Fruit fly (Drosophila melanogaster) whole organism, adult: ENCODE data around the gene CG10874.
A peak's percentile ranks its signal among the peaks of the same experiment; 100 is the strongest.

Experiments
- CG11617 ChIP-seq: fragments of 200-800 bp; sonication (Bioruptor generic); optimal IDR thresholded peaks from 2 replicates; lab custom pipeline; 2017; ENCODE audit warnings: mild to moderate bottlenecking, missing biosample characterization, missing genetic modification reagents, missing genetic modification characterization
- CG12768 ChIP-seq: fragments of 200-800 bp; sonication (Bioruptor generic); optimal IDR thresholded peaks from 2 replicates; lab custom pipeline; 2017; ENCODE audit warnings: missing biosample characterization, missing genetic modification characterization, mild to moderate bottlenecking, moderate library complexity, missing genetic modification reagents
- CG14711 ChIP-seq: fragments of 200-800 bp; sonication (Bioruptor generic); optimal IDR thresholded peaks from 2 replicates; lab custom pipeline; 2018; ENCODE audit warnings: missing biosample characterization, mild to moderate bottlenecking, missing genetic modification characterization, moderate library complexity
- CG1620 ChIP-seq: fragments of 200-800 bp; sonication (Bioruptor generic); optimal IDR thresholded peaks from 2 replicates; lab custom pipeline; 2016; ENCODE audit warnings: missing biosample characterization, missing genetic modification characterization
- CG33017 ChIP-seq: fragments of 200-800 bp; sonication (Bioruptor generic); optimal IDR thresholded peaks from 2 replicates; lab custom pipeline; 2018; ENCODE audit warnings: missing biosample characterization, mild to moderate bottlenecking, missing genetic modification characterization, moderate library complexity
- CG5204 ChIP-seq: fragments of 200-800 bp; sonication (Bioruptor generic); optimal IDR thresholded peaks from 2 replicates; lab custom pipeline; 2016; ENCODE audit warnings: missing biosample characterization, missing genetic modification characterization
- CG7045 ChIP-seq: fragments of 200-800 bp; sonication (Bioruptor generic); optimal IDR thresholded peaks from 2 replicates; lab custom pipeline; 2017; ENCODE audit warnings: missing biosample characterization, mild to moderate bottlenecking, missing genetic modification characterization
- CG7101 ChIP-seq: fragments of 200-800 bp; sonication (Bioruptor generic); optimal IDR thresholded peaks from 2 replicates; lab custom pipeline; 2018; ENCODE audit warnings: missing biosample characterization, mild to moderate bottlenecking, missing genetic modification characterization, moderate library complexity
- Clk ChIP-seq: fragments of 200-800 bp; sonication (Bioruptor generic); optimal IDR thresholded peaks from 2 replicates; lab custom pipeline; 2017; ENCODE audit warnings: missing biosample characterization, missing genetic modification characterization
- Crg-1 ChIP-seq: fragments of 200-800 bp; sonication (Bioruptor generic); optimal IDR thresholded peaks from 2 replicates; lab custom pipeline; 2016; ENCODE audit warnings: missing biosample characterization, missing genetic modification characterization
- Hr96 ChIP-seq: fragments of 200-800 bp; sonication (Bioruptor generic); optimal IDR thresholded peaks from 2 replicates; lab custom pipeline; 2016; ENCODE audit warnings: missing biosample characterization, missing genetic modification characterization
- Mnt ChIP-seq: fragments of 200-800 bp; sonication (Bioruptor generic); optimal IDR thresholded peaks from 2 replicates; lab custom pipeline; 2016; ENCODE audit warnings: missing biosample characterization, mild to moderate bottlenecking, missing genetic modification characterization
- bab1 ChIP-seq: fragments of 200-800 bp; sonication (Bioruptor generic); optimal IDR thresholded peaks from 3 replicates; lab custom pipeline; 2019; ENCODE audit warnings: missing biosample characterization, mild to moderate bottlenecking, missing genetic modification characterization, moderate library complexity
- cic ChIP-seq: fragments of 200-800 bp; sonication (Bioruptor generic); optimal IDR thresholded peaks from 2 replicates; lab custom pipeline; 2017; ENCODE audit warnings: missing biosample characterization, mild to moderate bottlenecking, missing genetic modification characterization, moderate library complexity
- cnc ChIP-seq, 2 experiments: fragments of >200 bp; optimal IDR thresholded peaks; 2 replicates each; lab custom pipeline; 2017
- kay ChIP-seq: fragments of 200-800 bp; sonication (Bioruptor generic); peaks from one replicate; lab custom pipeline; 2016; ENCODE audit warnings: missing biosample characterization, missing genetic modification characterization, borderline replicate concordance
- ovo ChIP-seq: fragments of 200-800 bp; sonication (Bioruptor generic); optimal IDR thresholded peaks from 2 replicates; lab custom pipeline; 2016; ENCODE audit warnings: missing biosample characterization, missing genetic modification characterization
- pad ChIP-seq: fragments of 200-800 bp; sonication (Bioruptor generic); optimal IDR thresholded peaks from 3 replicates; lab custom pipeline; 2017; ENCODE audit warnings: missing biosample characterization, missing genetic modification characterization, mild to moderate bottlenecking, moderate library complexity, missing genetic modification reagents
- tj ChIP-seq: fragments of 200-800 bp; sonication (Bioruptor generic); optimal IDR thresholded peaks from 3 replicates; lab custom pipeline; 2017; ENCODE audit warnings: missing biosample characterization, mild to moderate bottlenecking, missing genetic modification characterization, moderate library complexity
- toe ChIP-seq: fragments of 200-800 bp; sonication (Bioruptor generic); optimal IDR thresholded peaks from 2 replicates; lab custom pipeline; 2016; ENCODE audit warnings: missing biosample characterization, missing genetic modification characterization

Gene CG10874

dm6 chr2L:2182735-2183340 is 9.3 kb downstream of the CG10874 start:
- TF ChIP-seq Crg-1 (GFP tag; lab: Kevin White, UChicago) (no peak), tj (no peak), cic (no peak), bab1 (no peak)

dm6 chr2L:2181971-2182643 is 10.1 kb downstream of the CG10874 start:
- no peak for TF ChIP-seq Clk (GFP tag; lab: Kevin White, UChicago)

DNA sequence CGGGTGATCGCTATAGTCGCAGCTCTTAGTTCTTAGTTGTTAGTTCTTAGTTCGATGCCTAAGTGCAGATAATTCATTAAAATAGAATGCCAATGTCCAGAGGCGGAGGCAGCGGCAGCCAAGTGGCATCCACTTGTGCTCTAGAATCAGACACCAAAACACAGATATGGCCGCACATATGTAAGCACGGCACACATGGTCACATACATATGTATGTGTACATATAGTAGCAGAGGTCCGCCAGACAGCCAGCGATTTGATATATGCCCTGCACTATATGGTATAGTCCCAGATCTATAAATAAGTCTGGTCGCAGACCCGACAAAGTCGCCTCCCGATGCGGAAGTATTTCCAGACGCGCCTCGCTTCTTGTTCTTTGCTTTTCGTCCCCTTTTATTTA is 11.5 kb downstream of the CG10874 start:
- TF ChIP-seq CG33017 (tag; lab: Kevin White, UChicago): no peak
- TF ChIP-seq ovo (GFP tag; lab: Kevin White, UChicago): no peak
- TF ChIP-seq kay (GFP tag; lab: Kevin White, UChicago): no peak

- peak; percentile 41 for TF ChIP-seq CG7101
- TF ChIP-seq toe (GFP tag; lab: Kevin White, UChicago): peak; percentile 14
- no peak for TF ChIP-seq cic
- TF ChIP-seq bab1: no peak
- peak; percentile 14 for TF ChIP-seq CG33017 (tag; lab: Kevin White, UChicago)
- peak; percentile 33 for TF ChIP-seq CG14711 (tag; lab: Kevin White, UChicago)
- TF ChIP-seq tj: peak; percentile 2
- TF ChIP-seq CG7045: peak; percentile 25
- peak; percentile 10 for TF ChIP-seq Hr96 (GFP tag; lab: Kevin White, UChicago)
Measured at dm6 chr2L:2180120-2180539, 12.1 kb downstream of the CG10874 start.

DNA sequence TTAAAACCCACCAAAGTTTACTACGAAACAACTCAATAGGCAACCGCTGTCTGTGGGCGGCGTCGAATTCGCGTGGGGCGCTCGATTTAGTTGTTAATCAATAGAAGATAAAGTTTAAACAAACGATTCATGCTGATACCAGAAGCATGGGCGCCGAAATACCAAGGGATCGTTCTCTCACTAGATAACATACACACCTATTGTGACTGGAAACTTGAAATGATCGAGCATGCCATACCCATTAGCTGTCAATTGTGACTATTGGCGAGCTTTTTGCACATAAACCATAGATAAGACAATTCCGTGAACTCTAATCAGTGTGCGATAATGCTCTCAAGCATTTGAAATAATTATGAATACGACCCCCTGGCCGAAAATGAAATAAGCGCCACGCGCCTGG is 12.8 kb downstream of the CG10874 start:
- TF ChIP-seq cic (peak; percentile 2), pad (no peak)

DNA sequence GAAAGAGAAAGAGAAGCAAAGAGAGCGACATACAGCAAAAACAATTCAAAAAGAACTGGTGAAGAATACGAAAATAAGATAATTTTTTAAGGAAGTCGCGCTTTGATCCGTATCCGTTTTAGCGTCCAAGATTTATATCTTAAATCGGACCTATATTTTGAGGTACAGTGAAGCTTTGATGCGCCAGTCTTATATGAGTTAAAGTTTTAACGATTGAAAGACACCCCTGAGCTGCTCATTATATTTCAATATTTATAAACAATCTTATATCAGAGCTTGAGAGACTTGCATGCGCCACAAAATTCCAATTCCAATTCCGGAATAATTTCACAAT is 13.4 kb downstream of the CG10874 start:
- TF ChIP-seq cnc (optimal IDR thresholded peaks at IDR 0.05; lab: Kevin White, UChicago) (no peak), Hr96 (GFP tag; lab: Kevin White, UChicago) (no peak), CG12768 (GFP tag; lab: Kevin White, UChicago) (no peak), Clk (GFP tag; lab: Kevin White, UChicago) (no peak), Mnt (GFP tag; lab: Kevin White, UChicago) (no peak), pad (no peak), CG11617 (GFP tag; lab: Kevin White, UChicago) (no peak), CG14711 (tag; lab: Kevin White, UChicago) (no peak), toe (GFP tag; lab: Kevin White, UChicago) (no peak), CG7045 (no peak), tj (no peak), CG7101 (no peak), ovo (GFP tag; lab: Kevin White, UChicago) (no peak), kay (GFP tag; lab: Kevin White, UChicago) (no peak)

dm6 chr2L:2177969-2178809 is 14.0 kb downstream of the CG10874 start, which contains the start of gene aop:
Gene aop, minus strand, starts transcription at chr2L:2178754.
- TF ChIP-seq Crg-1 (GFP tag; lab: Kevin White, UChicago): peak; percentile 63
- TF ChIP-seq CG12768 (GFP tag; lab: Kevin White, UChicago): peak; percentile 60
- TF ChIP-seq CG5204 (GFP tag; lab: Kevin White, UChicago): peak; percentile 35
- TF ChIP-seq CG7045: peak; percentile 27
- peak; percentile 80 for TF ChIP-seq CG11617 (GFP tag; lab: Kevin White, UChicago)
- peak; percentile 15 for TF ChIP-seq CG14711 (tag; lab: Kevin White, UChicago)
- TF ChIP-seq bab1: peak; percentile 48
- TF ChIP-seq kay (GFP tag; lab: Kevin White, UChicago): peak; percentile 38
- TF ChIP-seq CG33017 (tag; lab: Kevin White, UChicago): no peak
- peak; percentile 77 for TF ChIP-seq cic
- peak; percentile 84 for TF ChIP-seq tj
- TF ChIP-seq CG7101: peak; percentile 62
- no peak for TF ChIP-seq CG1620 (GFP tag; lab: Kevin White, UChicago)
- peak; percentile 13 for TF ChIP-seq toe (GFP tag; lab: Kevin White, UChicago)
- TF ChIP-seq cnc (optimal IDR thresholded peaks at IDR 0.05; lab: Kevin White, UChicago): no peak
- TF ChIP-seq Clk (GFP tag; lab: Kevin White, UChicago): peak; percentile 31
- peak; percentile 35 for TF ChIP-seq ovo (GFP tag; lab: Kevin White, UChicago)
- peak; percentile 53 for TF ChIP-seq pad
- TF ChIP-seq Mnt (GFP tag; lab: Kevin White, UChicago): peak; percentile 73
- peak; percentile 54 for TF ChIP-seq Hr96 (GFP tag; lab: Kevin White, UChicago)
